Fruit fly (Drosophila melanogaster): Measurements from ENCODE around the gene IP3K2.

Gene IP3K2

DNA sequence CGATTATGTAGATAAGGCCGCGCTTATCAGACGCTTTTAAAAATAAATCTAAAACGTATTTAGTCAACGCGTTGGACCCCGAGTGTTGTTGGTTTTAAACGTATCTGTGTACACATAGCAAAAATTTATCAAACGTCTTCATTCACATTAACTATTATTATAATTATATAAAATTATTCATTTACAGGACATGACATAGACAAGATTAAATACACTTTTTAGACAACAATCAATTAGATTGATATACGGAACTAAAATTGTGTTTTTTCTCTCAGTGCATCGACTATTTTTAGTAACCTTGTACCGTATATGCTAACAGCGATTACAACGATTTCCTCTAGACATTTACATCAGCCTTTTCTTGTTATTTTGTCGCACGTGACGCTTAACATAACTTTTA, 26.7 kb upstream of the IP3K2 start (continued):
- TF ChIP-seq B-H2 (GFP tag; optimal IDR thresholded peaks at IDR 0.05) (peak; percentile 56), Mrtf (GFP tag; IDR thresholded peaks at IDR 0.05) (peak; percentile 37; the same call in 1 of the 3 replicates), wdn (GFP tag; IDR thresholded peaks at IDR 0.05) (peak; percentile 78), CG12299 (tag; optimal IDR thresholded peaks at IDR 0.05) (peak; percentile 70), Rx (GFP tag; IDR thresholded peaks at IDR 0.05) (0 out of 2 replicates have a peak, but pooled peaks have one; percentile 19), CG17568 (GFP tag; optimal IDR thresholded peaks at IDR 0.05) (peak; percentile 65), sug (tag; optimal IDR thresholded peaks at IDR 0.05) (peak; percentile 73), tin (GFP tag; optimal IDR thresholded peaks at IDR 0.05) (peak; percentile 56), Hand (GFP tag; optimal IDR thresholded peaks at IDR 0.05) (peak; percentile 71), mld (GFP tag; IDR thresholded peaks at IDR 0.05; ENCODE audit: partially characterized antibody) (no peak), zf30C (GFP tag; optimal IDR thresholded peaks at IDR 0.05) (peak; percentile 27), gcm (GFP tag; optimal IDR thresholded peaks at IDR 0.05) (peak; percentile 37), Med (GFP tag) (peak; percentile 78), dmrt99B (tag; optimal IDR thresholded peaks at IDR 0.05) (peak; percentile 75), ranshi (GFP tag; IDR thresholded peaks at IDR 0.05) (peak; percentile 77), CG4360 (GFP tag; IDR thresholded peaks at IDR 0.05) (0 out of 2 replicates have a peak, but pooled peaks have one; percentile 25), BtbVII (GFP tag; optimal IDR thresholded peaks at IDR 0.05) (peak; percentile 88), CG16813 (GFP tag; IDR thresholded peaks at IDR 0.05; ENCODE audit: partially characterized antibody) (no peak), CG4854 (GFP tag; optimal IDR thresholded peaks at IDR 0.05) (no peak), Eip74EF (GFP tag; optimal IDR thresholded peaks at IDR 0.05) (peak in 1 of 2 experiments; percentile 56), prd (optimal IDR thresholded peaks at IDR 0.05) (no peak), prd (GFP tag; IDR thresholded peaks at IDR 0.05) (peak; percentile 79), caup (GFP tag; optimal IDR thresholded peaks at IDR 0.05; ENCODE audit: severe bottlenecking) (peak; percentile 81), CG2875 (GFP tag; optimal IDR thresholded peaks at IDR 0.05) (peak; percentile 10), HmgZ (tag; optimal IDR thresholded peaks at IDR 0.05) (peak; percentile 54), dpn (GFP tag; optimal IDR thresholded peaks at IDR 0.05) (peak in 1 of 2 experiments; percentile 74), pros (GFP tag; optimal IDR thresholded peaks at IDR 0.05) (no peak), CG43689 (GFP tag; IDR thresholded peaks at IDR 0.05) (no peak), PHDP (tag; optimal IDR thresholded peaks at IDR 0.05) (peak; percentile 78), otp (GFP tag; IDR thresholded peaks at IDR 0.05) (0 out of 3 replicates have a peak, but pooled peaks have one; percentile 36), CG17328 (GFP tag; IDR thresholded peaks at IDR 0.05) (peak; percentile 66), H2.0 (GFP tag; IDR thresholded peaks at IDR 0.05) (peak; percentile 70), gsb (GFP tag; IDR thresholded peaks at IDR 0.05) (peak; percentile 78), CG30020 (tag; optimal IDR thresholded peaks at IDR 0.05) (no peak), Adf1 (GFP tag; IDR thresholded peaks at IDR 0.05) (peak; percentile 71), CG14441 (GFP tag; IDR thresholded peaks at IDR 0.05) (peak; percentile 76), Sox100B (GFP tag; optimal IDR thresholded peaks at IDR 0.05) (peak; percentile 60), CG15696 (tag; optimal IDR thresholded peaks at IDR 0.05) (peak; percentile 53), slou (GFP tag; optimal IDR thresholded peaks at IDR 0.05) (peak; percentile 1), MBD-R2 (GFP tag; IDR thresholded peaks at IDR 0.05) (peak; percentile 49; the same call in 1 of the 2 replicates), Taf1 (GFP tag; IDR thresholded peaks at IDR 0.05) (peak; percentile 67), CG6654 (GFP tag; optimal IDR thresholded peaks at IDR 0.05) (peak; percentile 22), grau (tag; optimal IDR thresholded peaks at IDR 0.05) (peak; percentile 87), CG17385 (GFP tag; optimal IDR thresholded peaks at IDR 0.05) (peak; percentile 72), wor (GFP tag; IDR thresholded peaks at IDR 0.05) (peak; percentile 48; the same call in 1 of the 2 replicates), salm (tag; optimal IDR thresholded peaks at IDR 0.05) (peak; percentile 28), Hr51 (GFP tag; optimal IDR thresholded peaks at IDR 0.05) (peak in 1 of 2 experiments; percentile 79), gem (tag; optimal IDR thresholded peaks at IDR 0.05) (peak; percentile 88), Neu2 (GFP tag; optimal IDR thresholded peaks at IDR 0.05; ENCODE audit: borderline replicate concordance) (no peak), Dip2 (GFP tag; IDR thresholded peaks at IDR 0.05) (no peak)

Data from whole organism, embryonic.